Worm (Caenorhabditis elegans) whole organism, L1 larva: ENCODE measurements around the gene tbx-37.

ENCODE experiments used
- lin-39 ChIP-seq: fragments of 150-350 bp; optimal IDR thresholded peaks from 2 replicates; lab custom pipeline; 2014; ENCODE audit warnings: missing biosample characterization, missing genetic modification reagents, missing genetic modification characterization
- nhr-85 ChIP-seq: sonication (generic microtip); peaks from one replicate; lab custom pipeline; 2016; ENCODE audit warnings: missing genetic modification characterization, inconsistent platforms, missing compliant biosample characterization
- rnt-1 ChIP-seq: sonication (generic microtip); optimal IDR thresholded peaks from 2 replicates; lab custom pipeline; 2016; ENCODE audit warnings: mild to moderate bottlenecking, missing genetic modification characterization, moderate library complexity, missing compliant biosample characterization
- snpc-4 ChIP-seq: fragments of 150-350 bp; optimal IDR thresholded peaks from 2 replicates; lab custom pipeline; 2014; ENCODE audit warnings: missing biosample characterization, missing genetic modification characterization
- zag-1 ChIP-seq: fragments of 150-350 bp; optimal IDR thresholded peaks from 2 replicates; lab custom pipeline; 2014; ENCODE audit warnings: missing biosample characterization, missing genetic modification characterization

ce11 chrIII:11200879-11201518, 25.9 kb downstream of the tbx-37 start:
- no peak for TF ChIP-seq lin-39
- no peak for TF ChIP-seq zag-1
- no peak for TF ChIP-seq rnt-1 (tag; lab: Kevin White, UChicago)
- TF ChIP-seq snpc-4 (tag; lab: Kevin White, UChicago): no peak
- no peak for TF ChIP-seq nhr-85 (tag; lab: Kevin White, UChicago)
